Fruit fly (Drosophila melanogaster): Measurements from ENCODE around the gene ssp7.

DNA sequence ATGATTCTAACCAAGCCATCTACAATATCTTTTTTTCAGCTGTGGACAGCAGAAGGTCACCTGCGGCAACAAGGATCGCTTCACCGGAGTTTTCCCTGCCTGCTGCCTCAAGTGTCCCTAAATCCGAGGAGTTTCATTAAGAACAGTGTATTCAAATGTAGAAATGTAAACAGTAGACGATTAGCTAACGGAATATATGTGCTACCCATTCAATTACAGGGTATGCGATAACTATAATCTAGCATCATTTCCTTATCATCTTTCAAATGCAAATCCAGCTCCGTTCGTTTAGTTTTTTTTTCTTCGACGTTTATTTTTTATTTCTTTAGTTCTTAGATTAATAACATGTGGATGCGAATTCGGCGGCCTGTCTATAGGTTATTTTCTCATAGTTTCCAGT lies 4.5 kb upstream of the ssp7 start:
- TF ChIP-seq vri (GFP tag; optimal IDR thresholded peaks at IDR 0.05) (no peak), CG32006 (GFP tag; optimal IDR thresholded peaks at IDR 0.05) (no peak), CG11294 (GFP tag; IDR thresholded peaks at IDR 0.05) (no peak), Eip75B (GFP tag; optimal IDR thresholded peaks at IDR 0.05) (no peak), Eip93F (GFP tag; optimal IDR thresholded peaks at IDR 0.05) (no peak), CG8119 (GFP tag; IDR thresholded peaks at IDR 0.05) (no peak), CG16779 (tag; optimal IDR thresholded peaks at IDR 0.05) (no peak), fd59A (GFP tag; optimal IDR thresholded peaks at IDR 0.05) (no peak), Sox14 (GFP tag; optimal IDR thresholded peaks at IDR 0.05) (no peak), Gug (GFP tag; IDR thresholded peaks at IDR 0.05) (no peak)
